Worm (Caenorhabditis elegans): ENCODE data around the gene pck-3.

Gene pck-3

ce11 chrIV:5934046-5934445 is 37.6 kb downstream of the pck-3 start, which contains the start of gene H32C10.1:
Gene H32C10.1 (plus strand): TSS chrIV:5934346.
- no peak for TF ChIP-seq egl-27 (tag; optimal IDR thresholded peaks at IDR 0.05)
- no peak for TF ChIP-seq lin-39 (tag; optimal IDR thresholded peaks at IDR 0.05)
- TF ChIP-seq F16B12.6 (tag; optimal IDR thresholded peaks at IDR 0.05), result no peak
- TF ChIP-seq ceh-63 (GFP tag; optimal IDR thresholded peaks at IDR 0.05), result no peak
- no peak for TF ChIP-seq nhr-28 (tag; optimal IDR thresholded peaks at IDR 0.05)
- TF ChIP-seq C34B4.2 (tag; optimal IDR thresholded peaks at IDR 0.05), result no peak
- TF ChIP-seq ces-1 (GFP tag; optimal IDR thresholded peaks at IDR 0.05), result no peak
- TF ChIP-seq elt-2 (tag; optimal IDR thresholded peaks at IDR 0.05), result no peak
- TF ChIP-seq hlh-4 (tag; optimal IDR thresholded peaks at IDR 0.05), result no peak
- TF ChIP-seq lin-35 (GFP tag; optimal IDR thresholded peaks at IDR 0.05), result no peak
- TF ChIP-seq alr-1 (tag; optimal IDR thresholded peaks at IDR 0.05; ENCODE audit: borderline replicate concordance), result no peak
- no peak for TF ChIP-seq nhr-76 (tag; optimal IDR thresholded peaks at IDR 0.05)
- TF ChIP-seq nhr-11 (tag; optimal IDR thresholded peaks at IDR 0.05), result no peak
- TF ChIP-seq C04F5.9 (tag; optimal IDR thresholded peaks at IDR 0.05), result no peak
- TF ChIP-seq snpc-4 (tag; optimal IDR thresholded peaks at IDR 0.05), result no peak
- TF ChIP-seq unc-30 (tag; optimal IDR thresholded peaks at IDR 0.05), result no peak
- no peak for TF ChIP-seq hlh-17 (GFP tag; optimal IDR thresholded peaks at IDR 0.05; ENCODE audit: borderline replicate concordance)
- no peak for TF ChIP-seq zag-1 (tag; optimal IDR thresholded peaks at IDR 0.05)
- no peak for TF ChIP-seq pqm-1 (tag; optimal IDR thresholded peaks at IDR 0.05)

DNA sequence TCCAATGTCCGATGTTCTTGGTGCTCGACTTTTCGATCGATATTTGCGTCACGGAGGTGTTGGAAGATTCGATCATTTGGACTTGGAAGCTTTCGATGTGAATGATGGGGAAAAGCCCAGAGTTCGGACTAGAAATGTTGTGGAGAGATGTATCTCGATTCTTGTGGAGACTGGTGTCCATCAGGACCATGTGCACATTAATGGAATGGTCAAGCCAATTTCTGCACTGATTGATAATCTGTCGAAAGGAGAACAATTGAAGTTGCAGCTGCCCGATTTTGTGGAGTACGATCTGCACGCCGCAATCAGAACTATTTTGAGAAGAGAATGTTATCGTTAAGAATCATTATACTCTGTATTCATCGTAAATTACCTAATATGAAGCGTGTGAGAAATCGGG is 40.7 kb downstream of the pck-3 start:
- TF ChIP-seq nhr-11 (tag; optimal IDR thresholded peaks at IDR 0.05), result no peak
- no peak for TF ChIP-seq ceh-63 (GFP tag; optimal IDR thresholded peaks at IDR 0.05)
- TF ChIP-seq zip-4 (GFP tag; optimal IDR thresholded peaks at IDR 0.05), result no peak
- TF ChIP-seq mdl-1 (tag; optimal IDR thresholded peaks at IDR 0.05), result no peak
- TF ChIP-seq lsy-2 (tag; optimal IDR thresholded peaks at IDR 0.05), result no peak
- no peak for TF ChIP-seq unc-62 (GFP tag; optimal IDR thresholded peaks at IDR 0.05)
- TF ChIP-seq lin-15B (tag; optimal IDR thresholded peaks at IDR 0.05), result no peak
- no peak for TF ChIP-seq ces-1 (GFP tag; optimal IDR thresholded peaks at IDR 0.05)
- no peak for TF ChIP-seq xbp-1 (tag; optimal IDR thresholded peaks at IDR 0.05)
- no peak for TF ChIP-seq egl-13 (tag; optimal IDR thresholded peaks at IDR 0.05)
- no peak for TF ChIP-seq rnt-1 (tag; optimal IDR thresholded peaks at IDR 0.05)

DNA sequence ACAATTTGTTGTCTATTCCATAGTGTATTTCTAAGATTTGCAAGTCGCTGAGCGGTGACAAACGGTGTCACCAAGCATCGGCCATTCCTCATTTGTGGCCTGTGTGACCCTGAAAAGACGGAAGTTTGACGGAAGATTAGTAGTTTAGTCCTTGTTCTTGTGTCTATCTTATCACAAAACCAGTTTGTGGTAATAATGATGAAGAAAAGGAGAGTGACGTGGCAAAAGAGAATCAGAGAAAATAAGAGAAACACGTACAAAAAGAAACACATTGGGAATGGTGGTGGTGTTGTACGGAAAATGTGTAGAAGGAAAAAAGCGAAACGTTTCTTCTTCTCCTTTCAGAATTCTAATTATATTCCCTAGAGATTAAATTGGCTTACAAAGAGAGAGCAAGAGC is 42.7 kb downstream of the pck-3 start, which contains the start of gene mcu-1:
Gene mcu-1, minus strand, starts transcription at position 109 of the 400 bp plus-strand sequence.
- TF ChIP-seq zag-1 (tag; optimal IDR thresholded peaks at IDR 0.05) (no peak), swsn-7 (tag; optimal IDR thresholded peaks at IDR 0.05) (no peak), aly-2 (tag; optimal IDR thresholded peaks at IDR 0.05) (no peak), ceh-82 (tag; optimal IDR thresholded peaks at IDR 0.05) (no peak), isw-1 (GFP tag; IDR thresholded peaks at IDR 0.05) (no peak), nhr-47 (tag; optimal IDR thresholded peaks at IDR 0.05) (peak; percentile 7), tbx-2 (tag; optimal IDR thresholded peaks at IDR 0.05) (peak; percentile 57), ztf-11 (tag; optimal IDR thresholded peaks at IDR 0.05) (no peak), ets-5 (GFP tag; IDR thresholded peaks at IDR 0.05) (no peak), nhr-11 (tag; optimal IDR thresholded peaks at IDR 0.05) (no peak), efl-1 (optimal IDR thresholded peaks at IDR 0.05) (no peak), efl-1 (GFP tag; optimal IDR thresholded peaks at IDR 0.05 in 1 of 2) (peak in 1 of 2 experiments; percentile 92), C04F5.9 (tag; optimal IDR thresholded peaks at IDR 0.05) (no peak), C16A3.4 (tag; optimal IDR thresholded peaks at IDR 0.05) (peak; percentile 16), fkh-4 (tag; optimal IDR thresholded peaks at IDR 0.05; ENCODE audit: borderline replicate concordance) (no peak), unc-62 (GFP tag; optimal IDR thresholded peaks at IDR 0.05) (no peak), blmp-1 (tag; optimal IDR thresholded peaks at IDR 0.05) (peak; percentile 95), irx-1 (tag; optimal IDR thresholded peaks at IDR 0.05) (no peak), nhr-20 (tag; optimal IDR thresholded peaks at IDR 0.05) (peak; percentile 56), egl-27 (tag; optimal IDR thresholded peaks at IDR 0.05) (no peak), vab-15 (tag; optimal IDR thresholded peaks at IDR 0.05) (no peak), lsy-2 (tag; optimal IDR thresholded peaks at IDR 0.05) (peak in 1 of 2 experiments; percentile 48), lin-13 (GFP tag; optimal IDR thresholded peaks at IDR 0.05) (no peak), hpl-2 (GFP tag; optimal IDR thresholded peaks at IDR 0.05) (no peak), elt-3 (tag; optimal IDR thresholded peaks at IDR 0.05) (peak in 5 of 6 experiments; percentile 80 to 93 (median 89)), hlh-17 (GFP tag; optimal IDR thresholded peaks at IDR 0.05; ENCODE audit: borderline replicate concordance) (no peak), mep-1 (tag; optimal IDR thresholded peaks at IDR 0.05) (no peak), fkh-10 (GFP tag; optimal IDR thresholded peaks at IDR 0.05) (no peak), C34B4.2 (tag; optimal IDR thresholded peaks at IDR 0.05) (no peak), ceh-63 (GFP tag; optimal IDR thresholded peaks at IDR 0.05) (no peak), mab-9 (GFP tag; IDR thresholded peaks at IDR 0.05) (no peak), tlp-1 (tag; optimal IDR thresholded peaks at IDR 0.05) (no peak)
